Worm (Caenorhabditis elegans) whole organism, mixed stage, embryonic: ENCODE measurements around the gene ZC449.5.
A peak's percentile ranks its signal among the peaks of the same experiment; 100 is the strongest.

Experiments
- M03D4.4 ChIP-seq: sonication (generic microtip); optimal IDR thresholded peaks from 2 replicates; lab custom pipeline; 2017; ENCODE audit warnings: mild to moderate bottlenecking, missing genetic modification characterization, missing compliant biosample characterization
- bed-3 ChIP-seq: fragments of 200-800 bp; sonication (Bioruptor generic); optimal IDR thresholded peaks from 3 replicates; lab custom pipeline; 2018; ENCODE audit warnings: mild to moderate bottlenecking, missing genetic modification characterization, moderate library complexity, missing compliant biosample characterization
- blmp-1 ChIP-seq: fragments of 150-350 bp; optimal IDR thresholded peaks from 2 replicates; lab custom pipeline; 2014; ENCODE audit warnings: missing biosample characterization, missing genetic modification characterization
- ceh-39 ChIP-seq: fragments of 150-350 bp; optimal IDR thresholded peaks from 2 replicates; lab custom pipeline; 2014; ENCODE audit warnings: missing biosample characterization, missing genetic modification characterization
- ceh-43 ChIP-seq: fragments of 200-800 bp; sonication (Bioruptor generic); optimal IDR thresholded peaks from 2 replicates; lab custom pipeline; 2018; ENCODE audit warnings: mild to moderate bottlenecking, missing genetic modification characterization, moderate library complexity, missing compliant biosample characterization
- ces-1 ChIP-seq: fragments of 150-350 bp; optimal IDR thresholded peaks from 2 replicates; lab custom pipeline; 2014; ENCODE audit warnings: missing biosample characterization, missing genetic modification reagents, missing genetic modification characterization
- cnd-1 ChIP-seq: fragments of 200-800 bp; sonication (Bioruptor generic); optimal IDR thresholded peaks from 2 replicates; lab custom pipeline; 2018; ENCODE audit warnings: mild to moderate bottlenecking, missing genetic modification characterization, missing compliant biosample characterization
- drap-1 ChIP-seq: fragments of 200-800 bp; sonication (Bioruptor generic); optimal IDR thresholded peaks from 3 replicates; lab custom pipeline; 2018; ENCODE audit warnings: mild to moderate bottlenecking, missing genetic modification characterization, missing compliant biosample characterization
- elt-1 ChIP-seq: sonication (generic microtip); optimal IDR thresholded peaks from 2 replicates; lab custom pipeline; 2017; ENCODE audit warnings: missing genetic modification characterization, mild to moderate bottlenecking, missing compliant biosample characterization, antibody characterized with exemption, moderate library complexity, borderline replicate concordance; ENCODE audit not compliant: insufficient read depth
- elt-3 ChIP-seq: fragments of 150-350 bp; optimal IDR thresholded peaks from 2 replicates; lab custom pipeline; 2014; ENCODE audit warnings: missing biosample characterization, missing genetic modification characterization
- flh-1 ChIP-seq: fragments of 200-800 bp; sonication (Bioruptor generic); optimal IDR thresholded peaks from 2 replicates; lab custom pipeline; 2018; ENCODE audit warnings: mild to moderate bottlenecking, missing genetic modification characterization, moderate library complexity, missing compliant biosample characterization
- ham-2 ChIP-seq: fragments of 200-800 bp; sonication (Bioruptor generic); optimal IDR thresholded peaks from 2 replicates; lab custom pipeline; 2018; ENCODE audit warnings: mild to moderate bottlenecking, missing genetic modification characterization, missing compliant biosample characterization
- hlh-1 ChIP-seq: fragments of 150-350 bp; optimal IDR thresholded peaks from 2 replicates; lab custom pipeline; 2014; ENCODE audit warnings: missing biosample characterization, missing genetic modification reagents, missing genetic modification characterization
- lin-13 ChIP-seq: fragments of 150-350 bp; optimal IDR thresholded peaks from 2 replicates; lab custom pipeline; 2014; ENCODE audit warnings: missing biosample characterization, missing genetic modification characterization
- lsy-2 ChIP-seq: fragments of 150-350 bp; optimal IDR thresholded peaks from 2 replicates; lab custom pipeline; 2014; ENCODE audit warnings: missing biosample characterization, missing genetic modification characterization
- mep-1 ChIP-seq: fragments of 150-350 bp; optimal IDR thresholded peaks from 2 replicates; lab custom pipeline; 2017; ENCODE audit warnings: missing biosample characterization, missing genetic modification reagents, missing genetic modification characterization, inconsistent platforms
- mls-2 ChIP-seq: sonication (generic microtip); optimal IDR thresholded peaks from 2 replicates; lab custom pipeline; 2016; ENCODE audit warnings: mild to moderate bottlenecking, missing genetic modification characterization, moderate library complexity, missing compliant biosample characterization
- nhr-12 ChIP-seq: fragments of 150-350 bp; optimal IDR thresholded peaks from 2 replicates; lab custom pipeline; 2014; ENCODE audit warnings: missing biosample characterization, missing genetic modification characterization
- nhr-2 ChIP-seq: fragments of 150-350 bp; optimal IDR thresholded peaks from 2 replicates; lab custom pipeline; 2014; ENCODE audit warnings: missing biosample characterization, missing genetic modification characterization
- nhr-237 ChIP-seq: fragments of 150-350 bp; optimal IDR thresholded peaks from 2 replicates; lab custom pipeline; 2014; ENCODE audit warnings: missing biosample characterization, missing genetic modification characterization
- nhr-28 ChIP-seq: fragments of 150-350 bp; optimal IDR thresholded peaks from 2 replicates; lab custom pipeline; 2014; ENCODE audit warnings: missing biosample characterization, missing genetic modification characterization
- nhr-76 ChIP-seq: sonication (generic microtip); optimal IDR thresholded peaks from 2 replicates; lab custom pipeline; 2017; ENCODE audit warnings: missing biosample characterization, missing genetic modification characterization
- pha-4 ChIP-seq: fragments of 150-350 bp; optimal IDR thresholded peaks from 2 replicates; lab custom pipeline; 2018; ENCODE audit warnings: missing biosample characterization, missing genetic modification reagents, missing genetic modification characterization
- sem-2 ChIP-seq: fragments of 200-800 bp; sonication (Bioruptor generic); optimal IDR thresholded peaks from 2 replicates; lab custom pipeline; 2018; ENCODE audit warnings: mild to moderate bottlenecking, missing genetic modification characterization, missing compliant biosample characterization
- snpc-4 ChIP-seq: fragments of 150-350 bp; optimal IDR thresholded peaks from 2 replicates; lab custom pipeline; 2014; ENCODE audit warnings: missing biosample characterization, missing genetic modification characterization
- sptf-1 ChIP-seq: sonication (generic microtip); optimal IDR thresholded peaks from 2 replicates; lab custom pipeline; 2017; ENCODE audit warnings: mild to moderate bottlenecking, missing genetic modification characterization, moderate library complexity, missing compliant biosample characterization
- tbx-8 ChIP-seq: fragments of 200-800 bp; sonication (Bioruptor generic); optimal IDR thresholded peaks from 2 replicates; lab custom pipeline; 2018; ENCODE audit warnings: mild to moderate bottlenecking, missing genetic modification characterization, moderate library complexity, missing compliant biosample characterization
- unc-120 ChIP-seq: sonication (generic microtip); optimal IDR thresholded peaks from 2 replicates; lab custom pipeline; 2017; ENCODE audit warnings: missing genetic modification characterization, missing compliant biosample characterization; ENCODE audit not compliant: poor library complexity, severe bottlenecking
- unc-39 ChIP-seq: fragments of 150-350 bp; optimal IDR thresholded peaks from 2 replicates; lab custom pipeline; 2014; ENCODE audit warnings: missing biosample characterization, missing genetic modification characterization
- ztf-11 ChIP-seq: fragments of 150-350 bp; optimal IDR thresholded peaks from 2 replicates; lab custom pipeline; 2014; ENCODE audit warnings: missing biosample characterization, missing genetic modification characterization

ZC449.5 gene

DNA sequence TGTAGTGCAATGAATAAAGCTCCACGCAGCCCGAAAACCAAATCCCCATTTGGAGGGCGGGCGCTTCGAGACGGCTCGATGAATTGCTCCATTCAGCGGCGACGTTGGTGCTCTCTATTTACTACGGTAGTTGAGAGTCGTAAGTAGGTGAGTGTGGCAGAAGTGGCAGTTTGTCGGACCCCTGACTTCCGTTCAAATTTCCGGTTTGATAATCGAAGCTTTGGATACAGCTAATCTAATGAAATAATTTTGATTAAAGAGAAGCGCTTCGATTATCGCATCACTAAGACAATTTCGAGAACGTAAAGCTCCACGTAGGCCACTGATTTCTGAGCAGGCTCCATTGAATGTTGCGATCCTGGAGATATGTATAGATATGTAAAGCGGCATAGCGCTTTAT is 46.9 kb upstream of the ZC449.5 start, which contains the start of gene ets-5:
ets-5 (minus strand) TSS at position 32 of the 400 bp plus-strand sequence.
- TF ChIP-seq nhr-2 (tag; lab: Kevin White, UChicago) (no peak), nhr-28 (no peak), nhr-12 (tag; lab: Kevin White, UChicago) (no peak), tbx-8 (no peak)

DNA sequence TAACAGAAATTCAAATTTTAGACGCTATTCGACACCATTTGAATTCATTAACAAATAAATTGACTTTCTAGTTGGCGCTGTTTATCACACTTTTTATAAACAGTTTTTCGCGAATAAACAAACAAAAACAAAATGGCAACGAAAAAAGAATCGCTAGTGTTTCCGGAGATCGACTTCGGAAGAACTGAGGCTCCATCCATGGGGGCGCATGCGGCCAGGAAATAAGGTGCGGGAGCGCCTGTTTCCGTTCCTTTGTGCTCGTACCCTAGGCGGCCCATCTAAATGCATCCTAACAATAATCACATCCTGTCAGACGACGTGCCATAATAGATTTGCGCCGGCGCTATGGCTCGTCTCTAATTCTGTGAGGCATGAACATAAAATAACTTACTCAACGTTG is 46.5 kb upstream of the ZC449.5 start:
- no peak for TF ChIP-seq sem-2 (GFP tag; lab: Kevin White, UChicago)
- no peak for TF ChIP-seq ceh-43 (GFP tag; lab: Kevin White, UChicago)
- no peak for TF ChIP-seq nhr-237
- no peak for TF ChIP-seq ztf-11
- TF ChIP-seq unc-39 (tag; lab: Kevin White, UChicago) = no peak
- TF ChIP-seq lsy-2 = no peak
- TF ChIP-seq cnd-1 (tag; lab: Kevin White, UChicago) = no peak
- TF ChIP-seq nhr-28 = no peak
- TF ChIP-seq pha-4 (tag; lab: Kevin White, UChicago) = no peak
- no peak for TF ChIP-seq hlh-1 (tag; lab: Kevin White, UChicago)
- TF ChIP-seq elt-3 (tag; lab: Kevin White, UChicago) = no peak
- no peak for TF ChIP-seq blmp-1
- no peak for TF ChIP-seq ceh-39 (tag; lab: Kevin White, UChicago)
- no peak for TF ChIP-seq ham-2 (GFP tag; lab: Kevin White, UChicago)
- no peak for TF ChIP-seq nhr-76

DNA sequence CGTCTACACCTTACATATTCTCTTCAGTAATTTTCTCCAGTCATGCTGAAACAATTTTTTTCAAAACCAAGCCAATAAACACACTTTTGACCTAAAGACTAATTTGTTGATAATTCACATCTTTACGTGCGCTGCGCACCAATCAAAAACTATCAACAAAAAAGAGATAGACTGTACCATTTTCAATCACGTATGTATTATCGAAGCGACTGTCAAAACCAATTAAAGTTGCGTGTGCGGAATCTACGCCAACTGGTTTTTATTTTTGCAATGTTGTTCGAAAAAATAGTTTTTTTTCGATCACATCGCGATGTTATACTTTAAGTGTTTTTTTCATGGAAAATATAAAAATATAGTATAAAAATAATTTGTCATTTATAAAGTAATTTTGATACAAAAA is 41.7 kb upstream of the ZC449.5 start:
- TF ChIP-seq lsy-2 (no peak), ztf-11 (no peak), ceh-39 (tag; lab: Kevin White, UChicago) (no peak), nhr-237 (no peak), cnd-1 (tag; lab: Kevin White, UChicago) (no peak), M03D4.4 (tag; lab: Kevin White, UChicago) (no peak), elt-1 (tag; lab: Kevin White, UChicago) (no peak), drap-1 (no peak)
- TF ChIP-seq, all 35 proteins: peak for 0

DNA sequence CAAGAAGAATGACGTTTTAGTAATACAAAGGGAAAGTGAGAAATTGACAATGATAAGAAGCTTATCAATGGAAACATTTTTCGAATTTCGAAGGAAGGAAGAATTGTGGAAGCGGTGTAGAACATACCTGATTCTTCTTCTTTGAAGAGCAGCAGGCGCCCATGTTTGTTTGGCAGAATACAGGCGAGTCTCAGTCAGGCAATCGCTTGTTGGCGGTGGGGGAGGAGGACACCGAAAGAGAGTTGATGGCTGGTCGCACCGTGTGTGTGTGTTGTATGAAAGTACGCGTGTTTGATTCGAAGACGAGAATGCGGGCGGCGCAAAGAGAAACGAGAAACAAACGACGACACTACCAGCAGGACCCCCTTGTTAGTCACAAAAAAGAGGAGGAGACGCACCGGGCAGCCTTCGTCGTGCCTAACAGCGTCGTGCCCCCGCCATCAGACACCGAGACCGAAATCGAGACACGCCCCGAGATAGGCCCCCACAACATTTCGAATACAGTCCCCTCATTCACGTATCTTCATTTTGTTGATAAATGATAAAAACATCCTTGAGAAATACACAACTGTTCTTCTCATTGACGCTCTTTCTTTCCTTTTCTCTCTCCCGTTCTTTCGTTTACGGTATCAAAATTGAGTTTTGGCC is 40.2 kb upstream of the ZC449.5 start, which contains the start of gene cal-5:
cal-5 (minus strand) TSS at position 266 of the 648 bp plus-strand sequence.
- TF ChIP-seq sptf-1 (tag; lab: Kevin White, UChicago) (peak; percentile 3), ces-1 (GFP tag; lab: Kevin White, UChicago) (no peak), mep-1 (tag; lab: Kevin White, UChicago) (no peak), tbx-8 (no peak), nhr-76 (no peak), blmp-1 (no peak), drap-1 (peak; percentile 17), cnd-1 (tag; lab: Kevin White, UChicago) (peak; percentile 21), mls-2 (tag; lab: Kevin White, UChicago) (no peak), nhr-2 (tag; lab: Kevin White, UChicago) (no peak), ztf-11 (no peak), M03D4.4 (tag; lab: Kevin White, UChicago) (no peak)

DNA sequence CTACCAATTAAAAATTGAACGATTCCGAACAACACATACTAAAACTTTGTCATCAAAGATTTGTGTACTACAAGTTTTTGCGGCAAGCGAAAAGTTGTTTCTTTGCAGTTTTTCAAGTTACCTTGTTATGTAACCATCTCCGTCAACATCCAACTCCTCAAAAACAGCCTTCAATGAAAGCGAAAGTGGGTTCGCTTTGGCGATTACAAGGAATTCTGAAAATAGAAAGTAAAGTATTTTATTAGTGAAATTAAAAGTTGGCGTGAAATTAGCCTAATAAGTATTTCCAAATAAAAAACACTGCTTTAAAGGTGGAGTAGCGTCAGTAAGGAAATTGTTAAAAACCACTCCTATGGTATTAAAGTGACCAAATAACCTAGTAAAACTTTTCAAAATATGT is 38.0 kb upstream of the ZC449.5 start:
- TF ChIP-seq elt-1 (tag; lab: Kevin White, UChicago) (no peak), elt-3 (tag; lab: Kevin White, UChicago) (no peak), unc-120 (no peak), cnd-1 (tag; lab: Kevin White, UChicago) (no peak), hlh-1 (tag; lab: Kevin White, UChicago) (no peak), ceh-43 (GFP tag; lab: Kevin White, UChicago) (no peak), sem-2 (GFP tag; lab: Kevin White, UChicago) (no peak), snpc-4 (tag; lab: Kevin White, UChicago) (no peak), pha-4 (tag; lab: Kevin White, UChicago) (no peak), ces-1 (GFP tag; lab: Kevin White, UChicago) (no peak), blmp-1 (no peak), M03D4.4 (tag; lab: Kevin White, UChicago) (no peak), lin-13 (tag; lab: Kevin White, UChicago) (no peak)

DNA sequence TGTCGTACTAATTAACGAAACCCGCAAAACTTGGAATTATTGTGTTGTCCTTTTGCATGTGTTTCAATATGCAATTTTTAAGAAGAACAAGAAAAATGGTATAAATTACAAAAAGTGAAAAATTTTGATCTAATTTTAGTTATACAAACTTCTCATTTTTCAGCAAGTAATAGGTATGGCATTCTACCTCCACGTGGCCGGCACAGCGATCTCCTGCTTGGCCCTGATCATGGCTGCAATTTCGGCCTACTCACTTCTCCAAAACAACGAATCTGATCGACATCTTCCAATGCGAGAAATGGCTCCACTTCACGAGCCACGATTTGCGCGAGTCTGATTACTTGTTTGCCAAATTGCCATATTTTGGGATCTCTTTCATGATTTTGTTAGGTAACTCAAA is 36.3 kb upstream of the ZC449.5 start:
- TF ChIP-seq elt-1 (tag; lab: Kevin White, UChicago) = no peak
- TF ChIP-seq bed-3 (GFP tag; lab: Kevin White, UChicago) = no peak
- no peak for TF ChIP-seq nhr-76
- TF ChIP-seq blmp-1 = no peak
- TF ChIP-seq lin-13 (tag; lab: Kevin White, UChicago) = no peak
- TF ChIP-seq unc-120 = no peak
- TF ChIP-seq drap-1 = no peak
- no peak for TF ChIP-seq nhr-237
- no peak for TF ChIP-seq ces-1 (GFP tag; lab: Kevin White, UChicago)
- no peak for TF ChIP-seq hlh-1 (tag; lab: Kevin White, UChicago)
- TF ChIP-seq pha-4 (tag; lab: Kevin White, UChicago) = no peak
- TF ChIP-seq mls-2 (tag; lab: Kevin White, UChicago) = no peak
- TF ChIP-seq cnd-1 (tag; lab: Kevin White, UChicago) = no peak
- no peak for TF ChIP-seq nhr-28
- TF ChIP-seq flh-1 (GFP tag; lab: Kevin White, UChicago) = no peak
- no peak for TF ChIP-seq mep-1 (tag; lab: Kevin White, UChicago)
- TF ChIP-seq, all 35 proteins: peak for 0
